Fruit fly (Drosophila melanogaster) whole organism, embryonic: ENCODE results near the gene CG43230.

Source experiments
- Abd-B ChIP-seq: fragments of 200-800 bp; sonication (Bioruptor generic); optimal IDR thresholded peaks from 2 replicates; lab custom pipeline; 2018; ENCODE audit warnings: missing biosample characterization, mild to moderate bottlenecking, missing genetic modification characterization, moderate library complexity
- Ada2b ChIP-seq: fragments of 200-800 bp; sonication (Bioruptor generic); IDR thresholded peaks from 2 replicates; pipeline ENCODE4 v1.3.6; 2022; ENCODE audit warnings: missing biosample characterization, missing genetic modification characterization
- BEAF-32 ChIP-seq: fragments of 200-800 bp; sonication (Bioruptor generic); optimal IDR thresholded peaks from 3 replicates; lab custom pipeline; 2017; ENCODE audit warnings: missing biosample characterization, missing genetic modification characterization, mild to moderate bottlenecking, moderate library complexity, missing genetic modification reagents
- CG10321 ChIP-seq: fragments of 200-800 bp; sonication (Bioruptor generic); IDR thresholded peaks from 2 replicates; pipeline ENCODE4 v1.3.6; 2022; ENCODE audit warnings: missing biosample characterization, missing genetic modification characterization
- CG11398 ChIP-seq: fragments of 200-800 bp; sonication (Bioruptor generic); optimal IDR thresholded peaks from 2 replicates; lab custom pipeline; 2016; ENCODE audit warnings: missing biosample characterization, missing genetic modification characterization
- CG11504 ChIP-seq: fragments of 200-800 bp; sonication (Bioruptor generic); optimal IDR thresholded peaks from 3 replicates; lab custom pipeline; 2019; ENCODE audit warnings: missing biosample characterization, mild to moderate bottlenecking, missing genetic modification characterization, moderate library complexity
- CG11696 ChIP-seq: fragments of 200-800 bp; sonication (Bioruptor generic); IDR thresholded peaks from 2 replicates; pipeline ENCODE4 v1.3.6; 2022; ENCODE audit warnings: missing biosample characterization, missing genetic modification characterization
- CG12236 ChIP-seq: fragments of 200-800 bp; sonication (Bioruptor generic); optimal IDR thresholded peaks from 2 replicates; lab custom pipeline; 2016; ENCODE audit warnings: missing biosample characterization, missing genetic modification characterization
- CG12942 ChIP-seq: fragments of 200-800 bp; sonication (Bioruptor generic); optimal IDR thresholded peaks from 3 replicates; lab custom pipeline; 2016; ENCODE audit warnings: missing biosample characterization, missing genetic modification characterization
- CG13624 ChIP-seq: fragments of 200-800 bp; sonication (Bioruptor generic); optimal IDR thresholded peaks from 2 replicates; lab custom pipeline; 2016; ENCODE audit warnings: missing biosample characterization, missing genetic modification characterization
- CG14050 ChIP-seq: fragments of 200-800 bp; sonication (Bioruptor generic); IDR thresholded peaks from 3 replicates; pipeline ENCODE4 v1.3.6; 2022; ENCODE audit warnings: missing biosample characterization, missing genetic modification characterization
- CG16813 ChIP-seq: fragments of 200-800 bp; sonication (Bioruptor generic); IDR thresholded peaks from 3 replicates; pipeline ENCODE4 v1.3.6; 2022; ENCODE audit warnings: missing biosample characterization, missing genetic modification characterization; ENCODE audit not compliant: partially characterized antibody
- CG17359 ChIP-seq: fragments of 200-800 bp; sonication (Bioruptor generic); optimal IDR thresholded peaks from 3 replicates; lab custom pipeline; 2018; ENCODE audit warnings: missing biosample characterization, mild to moderate bottlenecking, missing genetic modification characterization, moderate library complexity
- CG17385 ChIP-seq: fragments of 200-800 bp; sonication (Bioruptor generic); optimal IDR thresholded peaks from 3 replicates; lab custom pipeline; 2018; ENCODE audit warnings: missing biosample characterization, mild to moderate bottlenecking, missing genetic modification characterization
- CG32532 ChIP-seq: fragments of 200-800 bp; sonication (Bioruptor generic); IDR thresholded peaks from 2 replicates; pipeline ENCODE4 v1.3.6; 2022; ENCODE audit warnings: missing biosample characterization, missing genetic modification characterization
- CG3838 ChIP-seq: fragments of 200-800 bp; sonication (Bioruptor generic); optimal IDR thresholded peaks from 3 replicates; lab custom pipeline; 2016; ENCODE audit warnings: missing biosample characterization, missing genetic modification characterization
- CG6854 ChIP-seq: fragments of 200-800 bp; sonication (Bioruptor generic); optimal IDR thresholded peaks from 3 replicates; lab custom pipeline; 2017; ENCODE audit warnings: missing biosample characterization, mild to moderate bottlenecking, missing genetic modification characterization
- CG7556 ChIP-seq: fragments of 200-800 bp; sonication (Bioruptor generic); optimal IDR thresholded peaks from 2 replicates; lab custom pipeline; 2017; ENCODE audit warnings: missing biosample characterization, mild to moderate bottlenecking, missing genetic modification characterization
- CG7745 ChIP-seq: fragments of 200-800 bp; sonication (Bioruptor generic); optimal IDR thresholded peaks from 2 replicates; lab custom pipeline; 2018; ENCODE audit warnings: missing biosample characterization, mild to moderate bottlenecking, missing genetic modification characterization, moderate library complexity
- CG7928 ChIP-seq: fragments of 200-800 bp; sonication (Bioruptor generic); optimal IDR thresholded peaks from 2 replicates; lab custom pipeline; 2017; ENCODE audit warnings: missing biosample characterization, mild to moderate bottlenecking, missing genetic modification characterization
- CoRest ChIP-seq: fragments of 200-800 bp; sonication (Bioruptor generic); optimal IDR thresholded peaks from 3 replicates; lab custom pipeline; 2018; ENCODE audit warnings: missing biosample characterization, mild to moderate bottlenecking, missing genetic modification characterization, moderate library complexity
- Dad ChIP-seq: fragments of 200-800 bp; sonication (Bioruptor generic); optimal IDR thresholded peaks from 3 replicates; lab custom pipeline; 2016; ENCODE audit warnings: missing biosample characterization, missing genetic modification characterization
- E2f1 ChIP-seq: fragments of 200-800 bp; sonication (Bioruptor generic); IDR thresholded peaks from 2 replicates; pipeline ENCODE4 v1.3.6; 2022; ENCODE audit warnings: missing biosample characterization, missing genetic modification characterization
- Fer1 ChIP-seq: fragments of 200-800 bp; sonication (Bioruptor generic); optimal IDR thresholded peaks from 2 replicates; lab custom pipeline; 2017; ENCODE audit warnings: missing biosample characterization, mild to moderate bottlenecking, missing genetic modification characterization
- Fer2 ChIP-seq: fragments of 200-800 bp; sonication (Bioruptor generic); optimal IDR thresholded peaks from 2 replicates; lab custom pipeline; 2018; ENCODE audit warnings: missing biosample characterization, mild to moderate bottlenecking, missing genetic modification characterization, moderate library complexity
- Hand ChIP-seq: fragments of 200-800 bp; sonication (Bioruptor generic); optimal IDR thresholded peaks from 2 replicates; lab custom pipeline; 2017; ENCODE audit warnings: mild to moderate bottlenecking, missing biosample characterization, missing genetic modification reagents, missing genetic modification characterization
- Hey ChIP-seq: fragments of 200-800 bp; sonication (Bioruptor generic); optimal IDR thresholded peaks from 3 replicates; lab custom pipeline; 2018; ENCODE audit warnings: missing biosample characterization, mild to moderate bottlenecking, missing genetic modification characterization
- Meics ChIP-seq: fragments of 200-800 bp; sonication (Bioruptor generic); optimal IDR thresholded peaks from 2 replicates; lab custom pipeline; 2017; ENCODE audit warnings: missing biosample characterization, mild to moderate bottlenecking, missing genetic modification characterization
- Mes4 ChIP-seq: fragments of 200-800 bp; sonication (Bioruptor generic); optimal IDR thresholded peaks from 2 replicates; lab custom pipeline; 2016; ENCODE audit warnings: missing biosample characterization, missing genetic modification characterization
- NfI ChIP-seq: fragments of 200-800 bp; sonication (Bioruptor generic); optimal IDR thresholded peaks from 3 replicates; lab custom pipeline; 2018; ENCODE audit warnings: missing biosample characterization, mild to moderate bottlenecking, missing genetic modification characterization, moderate library complexity
- Xbp1 ChIP-seq: fragments of 200-800 bp; sonication (Bioruptor generic); optimal IDR thresholded peaks from 3 replicates; lab custom pipeline; 2016; ENCODE audit warnings: missing biosample characterization, mild to moderate bottlenecking, missing genetic modification characterization
- amos ChIP-seq: fragments of 200-800 bp; sonication (Bioruptor generic); IDR thresholded peaks from 2 replicates; pipeline ENCODE4 v1.3.6; 2022; ENCODE audit warnings: missing biosample characterization, missing genetic modification characterization; ENCODE audit not compliant: partially characterized antibody
- aop ChIP-seq: fragments of 200-800 bp; sonication (Bioruptor generic); IDR thresholded peaks from 2 replicates; pipeline ENCODE4 v1.3.6; 2022; ENCODE audit warnings: missing biosample characterization, missing genetic modification characterization
- ato ChIP-seq: fragments of 200-800 bp; sonication (Bioruptor generic); IDR thresholded peaks from 2 replicates; pipeline ENCODE4 v1.3.6; 2022; ENCODE audit warnings: missing biosample characterization, missing genetic modification characterization; ENCODE audit not compliant: partially characterized antibody
- bowl ChIP-seq: fragments of 200-800 bp; sonication (Bioruptor generic); IDR thresholded peaks from 2 replicates; pipeline ENCODE4 v1.3.6; 2022; ENCODE audit warnings: missing biosample characterization, missing genetic modification characterization
- chm ChIP-seq: fragments of 200-800 bp; sonication (Bioruptor generic); IDR thresholded peaks from 2 replicates; pipeline ENCODE4 v1.3.6; 2022; ENCODE audit warnings: missing biosample characterization, missing genetic modification characterization
- crol ChIP-seq: fragments of 200-800 bp; sonication (Bioruptor generic); IDR thresholded peaks from 2 replicates; pipeline ENCODE4 v1.3.6; 2022; ENCODE audit warnings: missing biosample characterization, missing genetic modification characterization
- ems ChIP-seq: fragments of 200-800 bp; sonication (Bioruptor generic); optimal IDR thresholded peaks from 3 replicates; lab custom pipeline; 2016; ENCODE audit warnings: missing biosample characterization, missing genetic modification characterization
- esg ChIP-seq: fragments of 200-800 bp; sonication (Bioruptor generic); conservative IDR thresholded peaks from 2 replicates; pipeline ENCODE4 v1.3.6; 2022; ENCODE audit warnings: missing biosample characterization, missing genetic modification characterization
- eyg ChIP-seq: fragments of 200-800 bp; sonication (Bioruptor generic); optimal IDR thresholded peaks from 3 replicates; lab custom pipeline; 2016; ENCODE audit warnings: missing biosample characterization, missing genetic modification characterization
- fd96Cb ChIP-seq: fragments of 200-800 bp; sonication (Bioruptor generic); optimal IDR thresholded peaks from 2 replicates; lab custom pipeline; 2018; ENCODE audit warnings: missing biosample characterization, mild to moderate bottlenecking, missing genetic modification characterization, moderate library complexity
- gcm2 ChIP-seq: fragments of 200-800 bp; sonication (Bioruptor generic); optimal IDR thresholded peaks from 2 replicates; lab custom pipeline; 2016; ENCODE audit warnings: missing biosample characterization, missing genetic modification characterization
- her ChIP-seq: fragments of 200-800 bp; sonication (Bioruptor generic); optimal IDR thresholded peaks from 2 replicates; lab custom pipeline; 2016; ENCODE audit warnings: missing biosample characterization, missing genetic modification characterization
- insv ChIP-seq, 2 experiments: fragments of 200-800 bp; sonication (Bioruptor generic); optimal IDR thresholded peaks; 3 replicates each; lab custom pipeline; 2016 to 2018; ENCODE audit warnings: missing biosample characterization in 2 of 2, missing genetic modification characterization in 2 of 2
- lab ChIP-seq: fragments of 200-800 bp; sonication (Bioruptor generic); optimal IDR thresholded peaks from 3 replicates; lab custom pipeline; 2017; ENCODE audit warnings: missing biosample characterization, missing genetic modification characterization, mild to moderate bottlenecking, moderate library complexity, missing genetic modification reagents
- pnt ChIP-seq: fragments of 200-800 bp; sonication (Bioruptor generic); optimal IDR thresholded peaks from 3 replicates; lab custom pipeline; 2016; ENCODE audit warnings: missing biosample characterization, missing genetic modification characterization
- slp2 ChIP-seq: fragments of 200-800 bp; sonication (Bioruptor generic); optimal IDR thresholded peaks from 2 replicates; lab custom pipeline; 2016; ENCODE audit warnings: missing biosample characterization, missing genetic modification characterization
- tap ChIP-seq: fragments of 200-800 bp; optimal IDR thresholded peaks from 3 replicates; lab custom pipeline; 2019; ENCODE audit warnings: missing biosample characterization, mild to moderate bottlenecking, missing genetic modification characterization, moderate library complexity
- tll ChIP-seq, 2 experiments: fragments of 200-800 bp in 1 of 2; fragments of >200 bp in 1 of 2; sonication (Bioruptor generic) in 1 of 2; optimal IDR thresholded peaks; 2 replicates each; lab custom pipeline; 2017 to 2019; ENCODE audit warnings: missing biosample characterization in 2 of 2, missing genetic modification characterization in 2 of 2, mild to moderate bottlenecking in 1 of 2, moderate library complexity in 1 of 2
- ttk ChIP-seq: fragments of 200-800 bp; sonication (Bioruptor generic); IDR thresholded peaks from 2 replicates; pipeline ENCODE4 v2.1.2; 2022; ENCODE audit warnings: missing biosample characterization, missing genetic modification characterization
- unpg ChIP-seq: fragments of 200-800 bp; sonication (Bioruptor generic); optimal IDR thresholded peaks from 3 replicates; lab custom pipeline; 2018; ENCODE audit warnings: missing biosample characterization, mild to moderate bottlenecking, missing genetic modification characterization, moderate library complexity

CG43230 gene

dm6 chr2L:15179028-15179427 lies 36.0 kb upstream of the CG43230 start (continued):
- TF ChIP-seq ems (GFP tag; lab: Kevin White, UChicago), result no peak
- 0 out of 3 replicates have a peak, but pooled peaks have one; percentile 17 for TF ChIP-seq CG14050
- 0 out of 2 replicates have a peak, but pooled peaks have one; percentile 33 for TF ChIP-seq aop (GFP tag; lab: Robert Waterston, UW)
- TF ChIP-seq slp2 (GFP tag; lab: Kevin White, UChicago), result no peak
- no peak for TF ChIP-seq eyg
- no peak for TF ChIP-seq gcm2
- TF ChIP-seq Hand (GFP tag; lab: Kevin White, UChicago), result peak; percentile 11
- no peak for TF ChIP-seq CG11398 (GFP tag; lab: Kevin White, UChicago)
- TF ChIP-seq CG12236 (GFP tag; lab: Kevin White, UChicago), result no peak
- TF ChIP-seq CG3838 (GFP tag; lab: Kevin White, UChicago), result no peak
- TF ChIP-seq CG17359, result no peak
- no peak for TF ChIP-seq amos (GFP tag; lab: Robert Waterston, UW)
- TF ChIP-seq unpg, result no peak
- no peak for TF ChIP-seq her (GFP tag; lab: Kevin White, UChicago)
- TF ChIP-seq CG17385 (GFP tag; lab: Kevin White, UChicago), result peak; percentile 15
- TF ChIP-seq Fer1 (GFP tag; lab: Kevin White, UChicago), result peak; percentile 71
- TF ChIP-seq Hey (tag; lab: Kevin White, UChicago), result no peak
- no peak for TF ChIP-seq tap (tag; lab: Kevin White, UChicago)
- TF ChIP-seq Mes4 (GFP tag; lab: Kevin White, UChicago), result no peak
- no peak for TF ChIP-seq CG7928
- TF ChIP-seq Meics (GFP tag; lab: Kevin White, UChicago), result peak; percentile 57
- TF ChIP-seq ato (GFP tag; lab: Robert Waterston, UW), result no peak
- no peak for TF ChIP-seq bowl
- TF ChIP-seq tll (GFP tag; optimal IDR thresholded peaks at IDR 0.05; lab: Kevin White, UChicago), result no peak
- peak; percentile 33; the same call in 1 of the 2 replicates for TF ChIP-seq Ada2b (GFP tag; lab: Robert Waterston, UW)
- no peak for TF ChIP-seq fd96Cb (tag; lab: Kevin White, UChicago)
- TF ChIP-seq insv (GFP tag; optimal IDR thresholded peaks at IDR 0.05; lab: Kevin White, UChicago), result no peak
- no peak for TF ChIP-seq esg
- peak; percentile 19 for TF ChIP-seq CG11504
- TF ChIP-seq CG7556 (GFP tag; lab: Kevin White, UChicago), result peak; percentile 32
- TF ChIP-seq CG13624 (GFP tag; lab: Kevin White, UChicago), result peak; percentile 5
- no peak for TF ChIP-seq CG12942 (GFP tag; lab: Kevin White, UChicago)
- peak; percentile 46 for TF ChIP-seq Abd-B (GFP tag; lab: Kevin White, UChicago)
- TF ChIP-seq pnt (GFP tag; lab: Kevin White, UChicago), result no peak
- TF ChIP-seq CG32532, result peak; percentile 59; the same call in 1 of the 2 replicates
- no peak for TF ChIP-seq CG10321 (GFP tag; lab: Robert Waterston, UW)
- TF ChIP-seq Fer2 (tag; lab: Kevin White, UChicago), result no peak
- TF ChIP-seq Dad (GFP tag; lab: Kevin White, UChicago), result peak; percentile 8
- peak; percentile 12 for TF ChIP-seq NfI (GFP tag; lab: Kevin White, UChicago)
- peak; percentile 19 for TF ChIP-seq CoRest (tag; lab: Kevin White, UChicago)
- no peak for TF ChIP-seq crol
- peak; percentile 59 for TF ChIP-seq E2f1 (GFP tag; lab: Robert Waterston, UW)
- TF ChIP-seq CG6854 (GFP tag; lab: Kevin White, UChicago), result no peak
- no peak for TF ChIP-seq CG7745
- no peak for TF ChIP-seq chm
- peak; percentile 76 for TF ChIP-seq lab (GFP tag; lab: Kevin White, UChicago)
- no peak for TF ChIP-seq BEAF-32 (GFP tag; lab: Kevin White, UChicago)
- TF ChIP-seq ttk (GFP tag; lab: Robert Waterston, UW), result no peak
- TF ChIP-seq CG16813 (GFP tag; lab: Robert Waterston, UW), result no peak
- 0 out of 2 replicates have a peak, but pooled peaks have one; percentile 31 for TF ChIP-seq CG11696 (GFP tag; lab: Robert Waterston, UW)
- TF ChIP-seq Xbp1, result no peak
